Fruit fly (Drosophila melanogaster) whole organism: ENCODE data around the gene DENR.

ENCODE experiments used
- pan ChIP-seq: fragments of >200 bp; optimal IDR thresholded peaks from 2 replicates; lab custom pipeline; 2017
- usp ChIP-seq: fragments of >200 bp; optimal IDR thresholded peaks from 2 replicates; lab custom pipeline; 2017; ENCODE audit warnings: missing biosample characterization, missing genetic modification characterization, mixed read lengths

- TF ChIP-seq usp (no peak), pan (lab: Kevin White, UChicago) (no peak)
These were observed 22.9 kb upstream of the DENR start for dm6 chrX:16909297-16909696.
